Worm (Caenorhabditis elegans): ENCODE results near the gene ttr-33.

- TF ChIP-seq tbx-2 (tag; optimal IDR thresholded peaks at IDR 0.05) (no peak), fkh-2 (tag; optimal IDR thresholded peaks at IDR 0.05) (no peak)
Observed at ce11 chrV:7825836-7826235, 11.9 kb downstream of the ttr-33 start.

Data from whole organism, L3 larva.